Worm (Caenorhabditis elegans): ENCODE data around the gene inf-1.

The inf-1 gene

ce11 chrIII:6895166-6895565 lies 34.8 kb upstream of the inf-1 start:
- no peak for TF ChIP-seq ztf-29 (GFP tag; IDR thresholded peaks at IDR 0.05)
- TF ChIP-seq med-1 (GFP tag; optimal IDR thresholded peaks at IDR 0.05; ENCODE audit: insufficient read depth) = no peak
- no peak for TF ChIP-seq flt-1 (GFP tag; IDR thresholded peaks at IDR 0.05)
- TF ChIP-seq tab-1 (GFP tag; IDR thresholded peaks at IDR 0.05) = no peak
- TF ChIP-seq klf-2 (GFP tag; conservative IDR thresholded peaks at IDR 0.05) = no peak
- no peak for TF ChIP-seq T22C8.4 (GFP tag; IDR thresholded peaks at IDR 0.05)

DNA sequence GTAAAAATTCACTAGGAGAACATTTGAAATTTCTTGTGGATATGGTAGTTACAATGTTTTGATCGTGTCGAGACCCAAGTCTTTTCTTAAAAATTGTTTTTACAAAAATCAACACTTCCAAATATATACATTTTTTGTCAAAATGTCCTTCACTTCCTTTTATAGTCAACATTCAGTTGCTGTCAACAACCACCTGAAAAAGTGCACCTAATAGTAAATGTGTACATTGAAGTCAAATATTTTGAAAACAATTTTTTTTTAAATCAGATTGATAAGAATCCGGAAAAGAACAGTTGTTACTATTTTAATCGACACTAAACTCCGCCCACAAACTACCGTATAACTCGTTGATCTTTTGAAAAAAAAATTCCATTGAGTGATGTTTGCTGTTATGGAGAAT lies 34.3 kb upstream of the inf-1 start:
- no peak for TF ChIP-seq cog-1 (tag; optimal IDR thresholded peaks at IDR 0.05)

DNA sequence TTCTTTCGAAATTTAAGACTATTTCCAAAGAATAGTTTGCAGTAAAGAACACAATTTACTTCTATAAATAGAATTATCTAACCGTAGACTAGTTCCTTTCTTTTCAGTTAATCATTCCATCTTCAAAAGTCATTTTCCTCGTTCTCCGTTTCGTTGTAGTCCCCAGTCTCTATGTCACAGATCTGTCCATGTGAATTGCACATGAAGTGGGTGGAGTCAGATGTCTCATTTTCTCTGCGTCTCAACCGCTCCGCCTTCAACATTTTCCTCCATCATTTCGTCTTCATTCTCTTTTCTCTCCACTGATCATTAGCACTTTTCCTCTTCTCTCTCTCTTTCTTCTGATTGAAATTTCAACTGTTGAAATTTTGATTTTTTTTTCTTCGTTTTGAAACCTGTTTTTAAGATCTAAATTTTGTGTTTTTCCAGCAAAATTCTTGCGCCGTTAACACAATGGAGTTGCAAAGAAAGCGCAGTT lies 32.3 kb upstream of the inf-1 start, which contains the start of gene T07E3.4:
Gene T07E3.4, plus strand, starts transcription at position 428 of the 478 bp plus-strand sequence.
- no peak for TF ChIP-seq flt-1 (GFP tag; IDR thresholded peaks at IDR 0.05)
- no peak for TF ChIP-seq T22C8.4 (GFP tag; IDR thresholded peaks at IDR 0.05)
- no peak for TF ChIP-seq cog-1 (tag; optimal IDR thresholded peaks at IDR 0.05)
- no peak for TF ChIP-seq ztf-23 (GFP tag; IDR thresholded peaks at IDR 0.05)
- TF ChIP-seq tab-1 (GFP tag; IDR thresholded peaks at IDR 0.05) = no peak
- no peak for TF ChIP-seq klf-2 (GFP tag; conservative IDR thresholded peaks at IDR 0.05)
- TF ChIP-seq ztf-29 (GFP tag; IDR thresholded peaks at IDR 0.05) = no peak
- TF ChIP-seq med-1 (GFP tag; optimal IDR thresholded peaks at IDR 0.05; ENCODE audit: insufficient read depth) = no peak
- TF ChIP-seq ref-1 (GFP tag; conservative IDR thresholded peaks at IDR 0.05) = no peak

- TF ChIP-seq klf-2 (GFP tag; conservative IDR thresholded peaks at IDR 0.05) (no peak), T22C8.4 (GFP tag; IDR thresholded peaks at IDR 0.05) (no peak), med-1 (GFP tag; optimal IDR thresholded peaks at IDR 0.05; ENCODE audit: insufficient read depth) (no peak), ztf-29 (GFP tag; IDR thresholded peaks at IDR 0.05) (no peak), flt-1 (GFP tag; IDR thresholded peaks at IDR 0.05) (no peak), cog-1 (tag; optimal IDR thresholded peaks at IDR 0.05) (no peak), tab-1 (GFP tag; IDR thresholded peaks at IDR 0.05) (no peak), ztf-23 (GFP tag; IDR thresholded peaks at IDR 0.05) (no peak), ref-1 (GFP tag; conservative IDR thresholded peaks at IDR 0.05) (no peak)
Observed at ce11 chrIII:6898518-6898917, 31.4 kb upstream of the inf-1 start.

DNA sequence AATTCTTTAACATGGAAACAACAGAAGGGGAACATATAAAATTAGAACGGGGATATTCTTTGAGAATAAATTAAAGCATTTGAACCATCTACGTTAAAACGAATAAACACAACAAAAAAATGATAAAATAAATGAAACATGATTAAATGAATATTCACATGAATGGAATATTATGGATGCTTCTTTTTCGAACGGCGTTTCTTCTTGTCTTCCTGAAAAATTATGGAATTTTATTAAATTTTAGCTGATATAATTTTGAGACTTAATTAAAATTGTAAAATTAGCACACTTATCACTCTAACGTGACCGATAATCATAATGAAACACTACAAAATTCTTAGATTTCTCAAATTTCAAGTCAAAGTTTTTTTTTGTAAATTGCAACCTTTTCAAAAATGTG lies 29.3 kb upstream of the inf-1 start:
- TF ChIP-seq tab-1 (GFP tag; IDR thresholded peaks at IDR 0.05) = no peak
- TF ChIP-seq T22C8.4 (GFP tag; IDR thresholded peaks at IDR 0.05) = no peak
- TF ChIP-seq klf-2 (GFP tag; conservative IDR thresholded peaks at IDR 0.05) = no peak
- TF ChIP-seq ztf-23 (GFP tag; IDR thresholded peaks at IDR 0.05) = no peak
- TF ChIP-seq ztf-29 (GFP tag; IDR thresholded peaks at IDR 0.05) = no peak
- TF ChIP-seq flt-1 (GFP tag; IDR thresholded peaks at IDR 0.05) = no peak
- no peak for TF ChIP-seq med-1 (GFP tag; optimal IDR thresholded peaks at IDR 0.05; ENCODE audit: insufficient read depth)
- TF ChIP-seq cog-1 (tag; optimal IDR thresholded peaks at IDR 0.05) = no peak
- TF ChIP-seq ref-1 (GFP tag; conservative IDR thresholded peaks at IDR 0.05) = no peak

- no peak for TF ChIP-seq ref-1 (GFP tag; conservative IDR thresholded peaks at IDR 0.05)
- TF ChIP-seq klf-2 (GFP tag; conservative IDR thresholded peaks at IDR 0.05) = no peak
- TF ChIP-seq T22C8.4 (GFP tag; IDR thresholded peaks at IDR 0.05) = no peak
- no peak for TF ChIP-seq ztf-29 (GFP tag; IDR thresholded peaks at IDR 0.05)
- TF ChIP-seq med-1 (GFP tag; optimal IDR thresholded peaks at IDR 0.05; ENCODE audit: insufficient read depth) = no peak
- TF ChIP-seq flt-1 (GFP tag; IDR thresholded peaks at IDR 0.05) = no peak
- TF ChIP-seq ztf-23 (GFP tag; IDR thresholded peaks at IDR 0.05) = no peak
- no peak for TF ChIP-seq tab-1 (GFP tag; IDR thresholded peaks at IDR 0.05)
- no peak for TF ChIP-seq cog-1 (tag; optimal IDR thresholded peaks at IDR 0.05)
Observed at ce11 chrIII:6903056-6903977, 26.6 kb upstream of the inf-1 start, which contains the start of the genes brc-2 and T07E3.3. Gene brc-2 (minus strand): TSS chrIII:6903106. Gene T07E3.3 (plus strand): TSS chrIII:6903877.

DNA sequence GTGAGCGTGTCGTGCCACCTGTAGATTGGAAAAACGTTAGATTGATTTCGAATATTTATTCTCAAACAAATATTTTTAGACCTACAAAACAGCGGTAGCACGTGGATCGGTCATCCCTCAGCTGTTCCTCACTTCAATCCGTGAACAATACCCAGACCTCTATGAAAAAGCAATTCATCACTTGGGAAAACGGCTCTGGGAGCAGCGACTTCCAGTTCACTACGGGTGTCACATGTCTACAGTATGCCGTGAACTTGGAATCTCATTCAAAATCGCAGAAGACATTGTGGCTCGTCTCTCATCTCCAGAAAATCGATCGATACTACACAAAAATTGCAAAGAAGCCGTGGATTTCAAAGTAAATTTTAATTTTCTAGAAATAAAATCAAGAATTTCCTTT lies 25.5 kb upstream of the inf-1 start:
- TF ChIP-seq ztf-23 (GFP tag; IDR thresholded peaks at IDR 0.05) (no peak), klf-2 (GFP tag; conservative IDR thresholded peaks at IDR 0.05) (no peak), T22C8.4 (GFP tag; IDR thresholded peaks at IDR 0.05) (no peak), med-1 (GFP tag; optimal IDR thresholded peaks at IDR 0.05; ENCODE audit: insufficient read depth) (no peak), ztf-29 (GFP tag; IDR thresholded peaks at IDR 0.05) (no peak), flt-1 (GFP tag; IDR thresholded peaks at IDR 0.05) (no peak), cog-1 (tag; optimal IDR thresholded peaks at IDR 0.05) (no peak), tab-1 (GFP tag; IDR thresholded peaks at IDR 0.05) (no peak), ref-1 (GFP tag; conservative IDR thresholded peaks at IDR 0.05) (no peak)

- TF ChIP-seq flt-1 (GFP tag; IDR thresholded peaks at IDR 0.05) (no peak), ztf-23 (GFP tag; IDR thresholded peaks at IDR 0.05) (no peak), ref-1 (GFP tag; conservative IDR thresholded peaks at IDR 0.05) (no peak), T22C8.4 (GFP tag; IDR thresholded peaks at IDR 0.05) (no peak), klf-2 (GFP tag; conservative IDR thresholded peaks at IDR 0.05) (no peak), med-1 (GFP tag; optimal IDR thresholded peaks at IDR 0.05; ENCODE audit: insufficient read depth) (no peak), ztf-29 (GFP tag; IDR thresholded peaks at IDR 0.05) (no peak), cog-1 (tag; optimal IDR thresholded peaks at IDR 0.05) (no peak), tab-1 (GFP tag; IDR thresholded peaks at IDR 0.05) (no peak)
Observed at ce11 chrIII:6906409-6906808, 23.5 kb upstream of the inf-1 start, which contains the start of gene T07E3.2. Gene T07E3.2 (plus strand): TSS chrIII:6906709.

ce11 chrIII:6912381-6912780 lies 17.6 kb upstream of the inf-1 start, which contains the start of gene pdf-1:
Gene pdf-1 (minus strand): TSS chrIII:6912481.
- TF ChIP-seq ztf-23 (GFP tag; IDR thresholded peaks at IDR 0.05) = no peak
- TF ChIP-seq cog-1 (tag; optimal IDR thresholded peaks at IDR 0.05) = no peak
- TF ChIP-seq T22C8.4 (GFP tag; IDR thresholded peaks at IDR 0.05) = no peak
- TF ChIP-seq ztf-29 (GFP tag; IDR thresholded peaks at IDR 0.05) = no peak
- no peak for TF ChIP-seq flt-1 (GFP tag; IDR thresholded peaks at IDR 0.05)
- TF ChIP-seq klf-2 (GFP tag; conservative IDR thresholded peaks at IDR 0.05) = no peak
- no peak for TF ChIP-seq ref-1 (GFP tag; conservative IDR thresholded peaks at IDR 0.05)

Measured in whole organism, midembryonic.